Worm (Caenorhabditis elegans): ENCODE data around the gene B0457.6.

DNA sequence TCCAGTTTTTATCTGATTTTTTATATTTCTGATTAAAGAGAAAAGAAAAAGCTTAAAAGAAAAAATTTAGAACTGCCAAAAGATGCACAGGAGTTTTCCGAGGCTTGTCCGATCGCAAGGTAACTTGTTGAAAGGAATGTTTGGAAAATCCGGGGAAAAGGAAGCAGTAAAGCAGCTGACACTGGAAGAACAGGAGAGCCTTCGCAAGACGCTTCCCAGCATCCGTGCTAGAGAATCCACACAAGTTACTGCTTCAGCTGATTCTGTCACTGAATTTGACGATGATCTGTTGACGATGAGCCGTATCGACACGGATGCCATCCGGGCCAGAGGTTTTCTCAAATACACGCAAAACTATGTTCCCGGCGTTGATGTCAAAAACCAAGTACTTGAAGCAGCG, 7.5 kb downstream of the B0457.6 start, which contains the start of gene mrpl-50:
- no peak for TF ChIP-seq fkh-10 (GFP tag; optimal IDR thresholded peaks at IDR 0.05)
- no peak for TF ChIP-seq ceh-20 (GFP tag; IDR thresholded peaks at IDR 0.05)
- no peak for TF ChIP-seq snpc-4 (tag; optimal IDR thresholded peaks at IDR 0.05)
- TF ChIP-seq saeg-2 (GFP tag; IDR thresholded peaks at IDR 0.05), result no peak
- TF ChIP-seq unc-62 (GFP tag; optimal IDR thresholded peaks at IDR 0.05 in 1 of 2), result no peak
- no peak for TF ChIP-seq unc-62 (tag; optimal IDR thresholded peaks at IDR 0.05)
- no peak for TF ChIP-seq unc-39 (tag; optimal IDR thresholded peaks at IDR 0.05)

Measured in whole organism, L4 larva.